Worm (Caenorhabditis elegans) whole organism, L3 larva: Measurements from ENCODE around the gene isy-1.

ENCODE experiments used
- aly-2 ChIP-seq: fragments of 150-350 bp; optimal IDR thresholded peaks from 2 replicates; lab custom pipeline; 2014; ENCODE audit warnings: missing biosample characterization, missing genetic modification characterization
- nhr-11 ChIP-seq: fragments of 150-350 bp; optimal IDR thresholded peaks from 2 replicates; lab custom pipeline; 2014; ENCODE audit warnings: missing biosample characterization, missing genetic modification characterization
- skn-1 ChIP-seq: fragments of 150-350 bp; optimal IDR thresholded peaks from 2 replicates; lab custom pipeline; 2014; ENCODE audit warnings: missing biosample characterization, missing genetic modification characterization
- unc-39 ChIP-seq: sonication (generic microtip); optimal IDR thresholded peaks from 4 replicates; lab custom pipeline; 2017; ENCODE audit warnings: missing biosample characterization, missing genetic modification characterization

DNA sequence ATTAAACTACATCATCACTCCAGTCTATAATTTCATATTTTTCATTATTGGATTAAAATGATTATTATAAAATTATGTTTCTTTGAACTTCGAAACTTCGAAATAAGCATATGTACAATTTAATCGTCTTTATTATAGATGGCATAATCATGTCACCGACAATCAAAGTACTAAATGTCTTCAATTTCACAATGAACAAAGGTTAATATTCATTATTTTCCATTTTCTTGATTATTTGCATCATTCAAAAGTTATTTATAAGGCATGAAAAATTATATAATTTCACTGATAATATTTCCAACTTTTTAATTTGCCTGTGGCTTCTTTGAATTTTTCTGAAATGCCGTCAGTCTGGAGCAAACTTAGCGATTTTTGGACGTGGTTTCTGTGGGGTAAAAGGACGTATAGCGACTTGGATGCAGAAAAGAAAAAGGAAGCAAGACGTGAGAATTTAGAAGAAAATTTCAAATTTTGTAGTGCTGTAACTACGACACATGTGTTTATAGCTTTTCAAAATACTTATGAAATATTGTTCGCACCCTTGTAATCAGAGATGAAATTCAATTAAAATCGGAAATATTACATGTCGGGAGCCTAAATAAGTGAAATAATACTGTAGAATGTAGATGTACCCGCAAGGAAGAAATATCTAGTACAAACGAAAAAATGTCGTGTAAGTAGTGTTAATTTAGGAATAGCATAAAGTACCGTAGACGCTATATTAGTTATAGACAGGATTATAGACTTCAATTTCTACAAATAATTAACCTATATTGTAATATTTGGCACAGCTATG is 44.6 kb downstream of the isy-1 start, which contains the start of gene F17C11.13:
- TF ChIP-seq unc-39 (tag; lab: Kevin White, UChicago) = no peak
- no peak for TF ChIP-seq skn-1
- no peak for TF ChIP-seq nhr-11
- no peak for TF ChIP-seq aly-2 (tag; lab: Kevin White, UChicago)
